Worm (Caenorhabditis elegans): ENCODE measurements around the gene F42H10.6.

- TF ChIP-seq ztf-11 (tag; optimal IDR thresholded peaks at IDR 0.05): no peak
- no peak for TF ChIP-seq egl-27 (tag; optimal IDR thresholded peaks at IDR 0.05)
- no peak for TF ChIP-seq pha-4 (tag; optimal IDR thresholded peaks at IDR 0.05)
- no peak for TF ChIP-seq mdl-1 (tag; optimal IDR thresholded peaks at IDR 0.05)
- TF ChIP-seq ceh-82 (tag; optimal IDR thresholded peaks at IDR 0.05): no peak
- TF ChIP-seq lin-39 (tag; optimal IDR thresholded peaks at IDR 0.05): no peak
- TF ChIP-seq nhr-237 (tag; optimal IDR thresholded peaks at IDR 0.05): no peak
- TF ChIP-seq elt-1 (tag; optimal IDR thresholded peaks at IDR 0.05): no peak
- no peak for TF ChIP-seq elt-2 (tag; optimal IDR thresholded peaks at IDR 0.05)
- no peak for TF ChIP-seq jun-1 (tag; optimal IDR thresholded peaks at IDR 0.05)
Measured at ce11 chrIII:8519886-8520285, 39.6 kb upstream of the F42H10.6 start, which contains the start of gene ZC21.8.
